Fruit fly (Drosophila melanogaster): Measurements from ENCODE around the gene msd5.

msd5 gene

DNA sequence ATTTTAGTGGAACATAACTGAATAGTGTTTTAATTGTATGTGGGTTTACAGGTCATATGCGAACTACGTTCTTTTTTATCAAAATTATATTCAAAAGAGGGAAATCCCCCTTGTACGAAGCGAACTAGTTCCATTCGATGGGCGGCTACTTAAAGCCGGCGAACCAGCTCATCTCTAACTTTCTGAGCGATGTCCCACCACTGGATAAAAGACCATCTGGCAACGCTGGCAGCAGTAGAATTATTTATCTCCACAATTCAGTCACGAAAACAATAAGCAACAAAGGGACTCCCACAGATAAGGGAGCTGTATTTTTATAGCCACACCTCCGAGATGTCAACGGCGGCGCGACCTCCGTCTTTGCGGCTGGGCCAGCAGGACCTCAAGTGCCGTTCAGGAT is 37.3 kb downstream of the msd5 start, which contains the start of gene Rabex-5 (continued):
- TF ChIP-seq CG5953 (GFP tag; IDR thresholded peaks at IDR 0.05) (no peak), MTF-1 (GFP tag; optimal IDR thresholded peaks at IDR 0.05; ENCODE audit: borderline replicate concordance) (no peak), Dip3 (GFP tag; optimal IDR thresholded peaks at IDR 0.05) (no peak), bsh (GFP tag; optimal IDR thresholded peaks at IDR 0.05) (no peak), so (GFP tag; IDR thresholded peaks at IDR 0.05) (no peak), CG7745 (tag; optimal IDR thresholded peaks at IDR 0.05) (no peak), E2f2 (GFP tag; IDR thresholded peaks at IDR 0.05) (peak; percentile 74), CG11247 (GFP tag; IDR thresholded peaks at IDR 0.05) (no peak), lov (optimal IDR thresholded peaks at IDR 0.05) (no peak), lov (GFP tag; IDR thresholded peaks at IDR 0.05) (no peak), CG17568 (GFP tag; optimal IDR thresholded peaks at IDR 0.05) (no peak), CG30431 (GFP tag; optimal IDR thresholded peaks at IDR 0.05) (no peak), ewg (GFP tag; optimal IDR thresholded peaks at IDR 0.05) (no peak), CG17829 (tag; optimal IDR thresholded peaks at IDR 0.05) (peak; percentile 48), D19A (tag; optimal IDR thresholded peaks at IDR 0.05) (no peak), sob (GFP tag; IDR thresholded peaks at IDR 0.05) (no peak), Oaz (GFP tag; IDR thresholded peaks at IDR 0.05) (no peak), luna (GFP tag; optimal IDR thresholded peaks at IDR 0.05) (no peak), zfh1 (GFP tag; IDR thresholded peaks at IDR 0.05) (peak; percentile 55; the same call in 1 of the 3 replicates), BEAF-32 (GFP tag; optimal IDR thresholded peaks at IDR 0.05) (peak; percentile 89), trh (GFP tag; optimal IDR thresholded peaks at IDR 0.05) (no peak), CG31365 (tag; optimal IDR thresholded peaks at IDR 0.05) (no peak), CG6654 (GFP tag; optimal IDR thresholded peaks at IDR 0.05) (no peak), CG6791 (GFP tag; IDR thresholded peaks at IDR 0.05; ENCODE audit: partially characterized antibody) (peak; percentile 90), CG3726 (GFP tag; IDR thresholded peaks at IDR 0.05) (no peak), CG1832 (GFP tag; optimal IDR thresholded peaks at IDR 0.05) (no peak), corto (GFP tag; optimal IDR thresholded peaks at IDR 0.05) (no peak), CG30403 (GFP tag; optimal IDR thresholded peaks at IDR 0.05) (peak; percentile 41), gro (GFP tag; optimal IDR thresholded peaks at IDR 0.05) (no peak), al (GFP tag; IDR thresholded peaks at IDR 0.05) (0 out of 2 replicates have a peak, but pooled peaks have one; percentile 14), hb (GFP tag; IDR thresholded peaks at IDR 0.05; ENCODE audit: partially characterized antibody) (peak; percentile 71; the same call in 2 of the 3 replicates), sens (GFP tag) (peak; percentile 73), lab (GFP tag; optimal IDR thresholded peaks at IDR 0.05) (no peak), eve (GFP tag; optimal IDR thresholded peaks at IDR 0.05) (no peak), kay (GFP tag; optimal IDR thresholded peaks at IDR 0.05) (no peak), MBD-R2 (GFP tag; IDR thresholded peaks at IDR 0.05) (peak; percentile 97), CG7556 (GFP tag; optimal IDR thresholded peaks at IDR 0.05) (no peak), pros (GFP tag; optimal IDR thresholded peaks at IDR 0.05) (no peak), slp2 (GFP tag; optimal IDR thresholded peaks at IDR 0.05) (no peak), Mes4 (GFP tag; optimal IDR thresholded peaks at IDR 0.05) (no peak), CG16813 (GFP tag; IDR thresholded peaks at IDR 0.05; ENCODE audit: partially characterized antibody) (peak; percentile 80), CG6254 (GFP tag; optimal IDR thresholded peaks at IDR 0.05) (no peak), Dbx (GFP tag; IDR thresholded peaks at IDR 0.05) (peak; percentile 46; the same call in 2 of the 3 replicates), Atf6 (GFP tag; IDR thresholded peaks at IDR 0.05) (no peak; the same call in 1 of the 2 replicates), Hr39 (optimal IDR thresholded peaks at IDR 0.05) (no peak), jigr1 (GFP tag; IDR thresholded peaks at IDR 0.05) (no peak), CG6813 (GFP tag; optimal IDR thresholded peaks at IDR 0.05) (no peak), z (GFP tag; IDR thresholded peaks at IDR 0.05) (no peak), CG15601 (tag; optimal IDR thresholded peaks at IDR 0.05) (no peak), CG18476 (GFP tag; optimal IDR thresholded peaks at IDR 0.05) (no peak), pzg (GFP tag; optimal IDR thresholded peaks at IDR 0.05) (peak; percentile 88), Atf-2 (GFP tag; optimal IDR thresholded peaks at IDR 0.05) (no peak)

Data from whole organism, embryonic.